Worm (Caenorhabditis elegans) whole organism, late embryonic: ENCODE results near the gene T04A8.18.

Experiments used
- C08G9.2 ChIP-seq: sonication (generic microtip); optimal IDR thresholded peaks from 2 replicates; lab custom pipeline; 2016; ENCODE audit warnings: mild to moderate bottlenecking, missing genetic modification characterization, moderate library complexity, missing compliant biosample characterization
- T23F11.4 ChIP-seq: fragments of 200-800 bp; sonication (Bioruptor generic); optimal IDR thresholded peaks from 2 replicates; lab custom pipeline; 2018; ENCODE audit warnings: mild to moderate bottlenecking, missing genetic modification characterization, missing compliant biosample characterization
- ahr-1 ChIP-seq: sonication (generic microtip); optimal IDR thresholded peaks from 2 replicates; lab custom pipeline; 2016; ENCODE audit warnings: missing genetic modification characterization, missing compliant biosample characterization
- ceh-14 ChIP-seq: sonication (generic microtip); optimal IDR thresholded peaks from 2 replicates; lab custom pipeline; 2016; ENCODE audit warnings: missing genotype, missing genetic modification characterization, missing compliant biosample characterization
- ceh-19 ChIP-seq: fragments of 200-800 bp; sonication (Bioruptor generic); optimal IDR thresholded peaks from 2 replicates; lab custom pipeline; 2018; ENCODE audit warnings: mild to moderate bottlenecking, missing genetic modification characterization, missing compliant biosample characterization
- ceh-2 ChIP-seq: sonication (generic microtip); optimal IDR thresholded peaks from 2 replicates; lab custom pipeline; 2016; ENCODE audit warnings: missing genotype, missing genetic modification characterization, missing compliant biosample characterization
- ceh-22 ChIP-seq: sonication (generic microtip); optimal IDR thresholded peaks from 2 replicates; lab custom pipeline; 2017; ENCODE audit warnings: missing biosample characterization, missing genetic modification characterization
- ceh-30 ChIP-seq: fragments of 150-350 bp; optimal IDR thresholded peaks from 2 replicates; lab custom pipeline; 2014; ENCODE audit warnings: missing biosample characterization, missing genetic modification characterization
- ceh-31 ChIP-seq: sonication (generic microtip); optimal IDR thresholded peaks from 2 replicates; lab custom pipeline; 2016; ENCODE audit warnings: missing genetic modification characterization, missing compliant biosample characterization
- ceh-48 ChIP-seq: sonication (generic microtip); optimal IDR thresholded peaks from 2 replicates; lab custom pipeline; 2016; ENCODE audit warnings: missing genetic modification characterization, inconsistent platforms, missing compliant biosample characterization
- ceh-9 ChIP-seq: sonication (generic microtip); optimal IDR thresholded peaks from 2 replicates; lab custom pipeline; 2016; ENCODE audit warnings: mild to moderate bottlenecking, missing genetic modification characterization, inconsistent platforms, missing compliant biosample characterization
- che-1 ChIP-seq: sonication (generic microtip); optimal IDR thresholded peaks from 2 replicates; lab custom pipeline; 2016; ENCODE audit warnings: mild to moderate bottlenecking, missing genetic modification characterization, missing compliant biosample characterization
- elt-2 ChIP-seq: sonication (generic microtip); optimal IDR thresholded peaks from 2 replicates; lab custom pipeline; 2016; ENCODE audit warnings: missing genetic modification reagents, missing genetic modification characterization, missing compliant biosample characterization
- elt-4 ChIP-seq: sonication (generic microtip); optimal IDR thresholded peaks from 2 replicates; lab custom pipeline; 2016; ENCODE audit warnings: missing genetic modification characterization, missing compliant biosample characterization
- ets-4 ChIP-seq: sonication (generic microtip); optimal IDR thresholded peaks from 2 replicates; lab custom pipeline; 2016; ENCODE audit warnings: missing genetic modification characterization, missing compliant biosample characterization
- eyg-1 ChIP-seq: sonication (generic microtip); optimal IDR thresholded peaks from 2 replicates; lab custom pipeline; 2016; ENCODE audit warnings: missing genotype, missing genetic modification characterization, missing compliant biosample characterization
- fax-1 ChIP-seq: sonication (generic microtip); optimal IDR thresholded peaks from 2 replicates; lab custom pipeline; 2016; ENCODE audit warnings: missing genotype, missing genetic modification characterization, missing compliant biosample characterization
- hlh-15 ChIP-seq: sonication (generic microtip); optimal IDR thresholded peaks from 2 replicates; lab custom pipeline; 2016; ENCODE audit warnings: missing genetic modification characterization, missing compliant biosample characterization
- hlh-30 ChIP-seq: sonication (generic microtip); optimal IDR thresholded peaks from 2 replicates; lab custom pipeline; 2017; ENCODE audit warnings: antibody characterized with exemption, missing genetic modification characterization, missing compliant biosample characterization; ENCODE audit not compliant: insufficient read depth
- hlh-8 ChIP-seq: sonication (generic microtip); optimal IDR thresholded peaks from 2 replicates; lab custom pipeline; 2016; ENCODE audit warnings: missing genotype, missing genetic modification characterization, missing compliant biosample characterization
- lim-6 ChIP-seq: sonication (generic microtip); optimal IDR thresholded peaks from 2 replicates; lab custom pipeline; 2016; ENCODE audit warnings: missing genetic modification characterization, missing compliant biosample characterization
- lin-11 ChIP-seq: fragments of 200-800 bp; sonication (Bioruptor generic); optimal IDR thresholded peaks from 2 replicates; lab custom pipeline; 2018; ENCODE audit warnings: mild to moderate bottlenecking, missing genetic modification characterization, missing compliant biosample characterization
- mec-3 ChIP-seq: sonication (generic microtip); optimal IDR thresholded peaks from 2 replicates; lab custom pipeline; 2016; ENCODE audit warnings: borderline replicate concordance, missing genetic modification characterization, missing compliant biosample characterization
- nfya-1 ChIP-seq: sonication (generic microtip); optimal IDR thresholded peaks from 2 replicates; lab custom pipeline; 2017; ENCODE audit warnings: missing genetic modification characterization, mild to moderate bottlenecking, missing compliant biosample characterization, antibody characterized with exemption, moderate library complexity
- nhr-11 ChIP-seq: fragments of 150-350 bp; optimal IDR thresholded peaks from 2 replicates; lab custom pipeline; 2014; ENCODE audit warnings: missing biosample characterization, missing genetic modification characterization
- npax-4 ChIP-seq: sonication (generic microtip); optimal IDR thresholded peaks from 2 replicates; lab custom pipeline; 2016; ENCODE audit warnings: missing genetic modification characterization, missing compliant biosample characterization
- pax-1 ChIP-seq: fragments of 150-350 bp; optimal IDR thresholded peaks from 2 replicates; lab custom pipeline; 2014; ENCODE audit warnings: missing biosample characterization, missing genetic modification characterization
- pha-2 ChIP-seq: sonication (generic microtip); optimal IDR thresholded peaks from 2 replicates; lab custom pipeline; 2017; ENCODE audit warnings: mild to moderate bottlenecking, missing genetic modification characterization, missing compliant biosample characterization
- pha-4 ChIP-seq: fragments of 150-350 bp; optimal IDR thresholded peaks from 2 replicates; lab custom pipeline; 2018; ENCODE audit warnings: missing biosample characterization, missing genetic modification reagents, missing genetic modification characterization
- pqm-1 ChIP-seq: sonication (generic microtip); optimal IDR thresholded peaks from 2 replicates; lab custom pipeline; 2016; ENCODE audit warnings: missing genetic modification characterization, missing compliant biosample characterization
- pros-1 ChIP-seq: fragments of 150-350 bp; optimal IDR thresholded peaks from 2 replicates; lab custom pipeline; 2014; ENCODE audit warnings: missing biosample characterization, missing genetic modification reagents, missing genetic modification characterization
- ref-2 ChIP-seq: sonication (generic microtip); optimal IDR thresholded peaks from 2 replicates; lab custom pipeline; 2016; ENCODE audit warnings: missing genetic modification characterization, missing compliant biosample characterization
- rnt-1 ChIP-seq: sonication (generic microtip); optimal IDR thresholded peaks from 2 replicates; lab custom pipeline; 2016; ENCODE audit warnings: missing genetic modification characterization, missing compliant biosample characterization
- sdc-2 ChIP-seq: sonication (generic microtip); optimal IDR thresholded peaks from 2 replicates; lab custom pipeline; 2016; ENCODE audit warnings: missing genotype, missing genetic modification characterization, missing compliant biosample characterization
- sox-2 ChIP-seq: fragments of 200-800 bp; sonication (Bioruptor generic); IDR thresholded peaks from 2 replicates; pipeline ENCODE4 v1.3.6; 2022; ENCODE audit warnings: missing genetic modification reagents, missing genetic modification characterization, missing compliant biosample characterization
- syd-9 ChIP-seq: sonication (generic microtip); optimal IDR thresholded peaks from 2 replicates; lab custom pipeline; 2016; ENCODE audit warnings: mild to moderate bottlenecking, missing genetic modification characterization, moderate library complexity, missing compliant biosample characterization
- tbx-2 ChIP-seq: sonication (generic microtip); optimal IDR thresholded peaks from 2 replicates; lab custom pipeline; 2016; ENCODE audit warnings: missing genetic modification characterization, missing compliant biosample characterization
- ttx-3 ChIP-seq: sonication (generic microtip); optimal IDR thresholded peaks from 2 replicates; lab custom pipeline; 2016; ENCODE audit warnings: missing genetic modification reagents, missing genetic modification characterization, missing compliant biosample characterization
- unc-3 ChIP-seq, 2 experiments: fragments of 200-800 bp in 1 of 2; sonication (Bioruptor generic) in 1 of 2; sonication (generic microtip) in 1 of 2; conservative IDR thresholded peaks in 1 of 2; optimal IDR thresholded peaks in 1 of 2; 2 replicates each; pipeline versions ENCODE4 v1.3.6 to Lab custom; 2016 to 2022; ENCODE audit warnings: missing compliant biosample characterization in 2 of 2, missing genetic modification characterization in 2 of 2, missing genetic modification reagents in 1 of 2
- unc-55 ChIP-seq: sonication (generic microtip); optimal IDR thresholded peaks from 2 replicates; lab custom pipeline; 2017; ENCODE audit warnings: missing biosample characterization, missing genetic modification reagents, missing genetic modification characterization
- unc-86 ChIP-seq: sonication (generic microtip); optimal IDR thresholded peaks from 2 replicates; lab custom pipeline; 2016; ENCODE audit warnings: missing genetic modification characterization, missing compliant biosample characterization
- zip-5 ChIP-seq: sonication (generic microtip); optimal IDR thresholded peaks from 2 replicates; lab custom pipeline; 2016; ENCODE audit warnings: missing genetic modification characterization, missing compliant biosample characterization
- ztf-16 ChIP-seq: sonication (generic microtip); optimal IDR thresholded peaks from 2 replicates; lab custom pipeline; 2017; ENCODE audit warnings: missing genetic modification characterization, missing compliant biosample characterization

Gene T04A8.18

DNA sequence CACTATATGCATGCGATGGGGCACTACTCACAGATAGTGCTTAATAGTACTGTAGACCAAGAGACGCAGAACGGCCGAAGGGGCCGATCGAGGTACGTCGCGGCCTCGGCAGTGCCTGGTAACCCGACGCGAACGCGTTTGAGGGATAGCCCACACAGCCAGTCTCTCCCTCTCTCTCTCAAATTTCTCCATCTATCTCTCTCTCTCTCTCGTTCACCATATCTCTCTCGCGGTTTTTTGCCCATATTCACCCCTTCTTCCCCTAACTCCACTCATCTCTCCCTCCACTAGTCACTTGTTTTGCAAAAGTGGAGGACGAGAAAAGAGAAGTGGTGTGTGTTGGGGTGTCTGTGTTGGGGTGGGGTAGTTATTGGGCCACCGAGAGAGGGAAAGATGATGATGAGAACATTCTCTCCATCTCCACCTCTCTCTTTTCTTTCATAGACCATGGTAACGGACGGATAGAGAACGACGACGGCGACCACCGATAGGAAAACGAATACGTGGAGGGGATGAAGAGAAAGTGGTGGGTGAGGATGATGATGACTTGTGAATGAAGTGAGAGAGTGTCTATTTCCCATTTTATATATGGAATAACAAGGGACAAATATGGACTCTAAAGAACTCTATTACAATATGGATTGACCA lies 42.1 kb upstream of the T04A8.18 start (continued):
- no peak for TF ChIP-seq lin-11
- no peak for TF ChIP-seq ztf-16 (tag; lab: Kevin White, UChicago)
- TF ChIP-seq ahr-1 (tag; lab: Kevin White, UChicago), result no peak
- peak; percentile 64 for TF ChIP-seq tbx-2
- TF ChIP-seq ceh-22 (tag; lab: Kevin White, UChicago), result no peak
- no peak for TF ChIP-seq pqm-1 (tag; lab: Kevin White, UChicago)
- TF ChIP-seq ceh-30 (tag; lab: Kevin White, UChicago), result peak; percentile 38
- peak; percentile 79 for TF ChIP-seq nfya-1
- peak; percentile 27 for TF ChIP-seq ets-4 (tag; lab: Kevin White, UChicago)
- TF ChIP-seq ceh-2 (tag; lab: Kevin White, UChicago), result peak; percentile 41
- TF ChIP-seq hlh-15, result no peak
- no peak for TF ChIP-seq mec-3 (tag; lab: Kevin White, UChicago)
- no peak for TF ChIP-seq ceh-48 (tag; lab: Kevin White, UChicago)
- peak; percentile 48 for TF ChIP-seq sdc-2 (tag; lab: Kevin White, UChicago)
- peak; percentile 70 for TF ChIP-seq ceh-31 (tag; lab: Kevin White, UChicago)
- TF ChIP-seq sox-2 (GFP tag; lab: Robert Waterston, UW), result no peak; the same call in 1 of the 2 replicates
- peak; percentile 48 for TF ChIP-seq unc-55 (GFP tag; lab: Kevin White, UChicago)
- no peak for TF ChIP-seq unc-3 (GFP tag; conservative IDR thresholded peaks at IDR 0.05; lab: Robert Waterston, UW)
- TF ChIP-seq unc-3 (tag; optimal IDR thresholded peaks at IDR 0.05; lab: Kevin White, UChicago), result no peak
- TF ChIP-seq pha-4, result no peak
- TF ChIP-seq pax-1 (tag; lab: Kevin White, UChicago), result no peak
- TF ChIP-seq nhr-11, result no peak
- no peak for TF ChIP-seq pha-2
- TF ChIP-seq ceh-19 (GFP tag; lab: Kevin White, UChicago), result peak; percentile 71
- TF ChIP-seq fax-1, result no peak
- peak; percentile 68 for TF ChIP-seq pros-1 (tag; lab: Kevin White, UChicago)
- TF ChIP-seq ceh-14 (tag; lab: Kevin White, UChicago), result no peak
- TF ChIP-seq lim-6 (tag; lab: Kevin White, UChicago), result no peak
- no peak for TF ChIP-seq unc-86
- no peak for TF ChIP-seq zip-5 (tag; lab: Kevin White, UChicago)
- peak; percentile 63 for TF ChIP-seq ref-2 (tag; lab: Kevin White, UChicago)
- peak; percentile 8 for TF ChIP-seq eyg-1 (tag; lab: Kevin White, UChicago)
- TF ChIP-seq hlh-8 (tag; lab: Kevin White, UChicago), result peak; percentile 29
- TF ChIP-seq npax-4 (tag; lab: Kevin White, UChicago), result no peak
- peak; percentile 99 for TF ChIP-seq T23F11.4
- peak; percentile 60 for TF ChIP-seq hlh-30
- TF ChIP-seq syd-9, result peak; percentile 34
- TF ChIP-seq ttx-3 (tag; lab: Kevin White, UChicago), result no peak
- TF ChIP-seq che-1 (tag; lab: Kevin White, UChicago), result peak; percentile 40
- no peak for TF ChIP-seq elt-4
- no peak for TF ChIP-seq ceh-9 (tag; lab: Kevin White, UChicago)
- TF ChIP-seq C08G9.2 (tag; lab: Kevin White, UChicago), result peak; percentile 26

ce11 chrIII:4668073-4668472 lies 40.9 kb upstream of the T04A8.18 start:
- no peak for TF ChIP-seq rnt-1 (tag; lab: Kevin White, UChicago)
- TF ChIP-seq elt-2, result peak; percentile 35
- peak; percentile 7 for TF ChIP-seq T23F11.4
- no peak for TF ChIP-seq pqm-1 (tag; lab: Kevin White, UChicago)
- TF ChIP-seq ref-2 (tag; lab: Kevin White, UChicago), result no peak
